Worm (Caenorhabditis elegans) whole organism, L4 larva: Measurements from ENCODE around the gene C37C3.12.

Source experiments
- ama-1 ChIP-seq: fragments of 150-350 bp; optimal IDR thresholded peaks from 2 replicates; lab custom pipeline; 2014; ENCODE audit warnings: inconsistent platforms, mixed read lengths
- ceh-82 ChIP-seq: sonication (generic microtip); optimal IDR thresholded peaks from 2 replicates; lab custom pipeline; 2017; ENCODE audit warnings: missing biosample characterization, missing genetic modification characterization
- fkh-10 ChIP-seq: fragments of 150-350 bp; optimal IDR thresholded peaks from 2 replicates; lab custom pipeline; 2014; ENCODE audit warnings: missing biosample characterization, missing genetic modification reagents, missing genetic modification characterization
- fos-1 ChIP-seq: fragments of 150-350 bp; optimal IDR thresholded peaks from 2 replicates; lab custom pipeline; 2014; ENCODE audit warnings: missing biosample characterization, missing genetic modification characterization
- mxl-2 ChIP-seq: fragments of 200-800 bp; sonication (Bioruptor generic); conservative IDR thresholded peaks from 2 replicates; pipeline ENCODE4 v1.3.6; 2022; ENCODE audit warnings: missing genetic modification reagents, missing genetic modification characterization, missing compliant biosample characterization
- mxl-3 ChIP-seq: fragments of 200-800 bp; sonication (Bioruptor generic); optimal IDR thresholded peaks from 2 replicates; lab custom pipeline; 2018; ENCODE audit warnings: mild to moderate bottlenecking, missing genetic modification characterization, missing compliant biosample characterization
- nhr-76 ChIP-seq: fragments of 150-350 bp; optimal IDR thresholded peaks from 2 replicates; lab custom pipeline; 2014; ENCODE audit warnings: missing biosample characterization, missing genetic modification characterization
- php-3 ChIP-seq: fragments of 200-800 bp; sonication (Bioruptor generic); IDR thresholded peaks from 2 replicates; pipeline ENCODE4 v1.3.6; 2022; ENCODE audit warnings: missing genetic modification reagents, missing genetic modification characterization, missing compliant biosample characterization
- pqm-1 ChIP-seq: sonication (generic microtip); optimal IDR thresholded peaks from 2 replicates; lab custom pipeline; 2017; ENCODE audit warnings: missing biosample characterization, missing genetic modification characterization
- unc-130 ChIP-seq: sonication (generic microtip); optimal IDR thresholded peaks from 2 replicates; lab custom pipeline; 2016; ENCODE audit warnings: missing genetic modification reagents, missing genetic modification characterization, missing compliant biosample characterization
- unc-62 ChIP-seq, 3 experiments: fragments of 150-350 bp in 1 of 3; sonication (generic microtip); optimal IDR thresholded peaks in 2 of 3; peaks in 1 of 3; 1 replicate in 1 of 3; 2 replicates in 2 of 3; lab custom pipeline; 2014 to 2017; ENCODE audit warnings: missing biosample characterization in 3 of 3, missing genetic modification characterization in 3 of 3, missing genetic modification reagents in 3 of 3, missing genotype in 1 of 3
- zag-1 ChIP-seq: fragments of 150-350 bp; optimal IDR thresholded peaks from 2 replicates; lab custom pipeline; 2014; ENCODE audit warnings: missing biosample characterization, missing genetic modification characterization
- ztf-11 ChIP-seq: fragments of 150-350 bp; optimal IDR thresholded peaks from 2 replicates; lab custom pipeline; 2014; ENCODE audit warnings: missing biosample characterization, missing genetic modification characterization

ce11 chrV:7848251-7848650 is 8.9 kb upstream of the C37C3.12 start:
- no peak for TF ChIP-seq fos-1 (tag; lab: Kevin White, UChicago)
- TF ChIP-seq zag-1 (tag; lab: Kevin White, UChicago), result no peak
- TF ChIP-seq ztf-11, result no peak
- TF ChIP-seq ama-1 (lab: Kevin White, UChicago), result no peak
- TF ChIP-seq php-3 (GFP tag; lab: Robert Waterston, UW), result peak; percentile 54; the same call in 1 of the 2 replicates
- no peak for TF ChIP-seq pqm-1 (tag; lab: Kevin White, UChicago)
- no peak for TF ChIP-seq ceh-82
- TF ChIP-seq mxl-3 (GFP tag; lab: Kevin White, UChicago), result peak; percentile 74
- no peak for TF ChIP-seq nhr-76 (tag; lab: Kevin White, UChicago)
- no peak for TF ChIP-seq mxl-2 (GFP tag; lab: Robert Waterston, UW)
- no peak for TF ChIP-seq unc-130
- TF ChIP-seq fkh-10 (GFP tag; lab: Kevin White, UChicago), result no peak
- no peak for TF ChIP-seq unc-62 (GFP tag; optimal IDR thresholded peaks at IDR 0.05 in 1 of 2; lab: Kevin White, UChicago)
- TF ChIP-seq unc-62 (tag; optimal IDR thresholded peaks at IDR 0.05; lab: Kevin White, UChicago), result no peak
